Worm (Caenorhabditis elegans): ENCODE measurements around the gene srx-78.
A peak's percentile ranks its signal among the peaks of the same experiment; 100 is the strongest.

The srx-78 gene

ce11 chrV:15065837-15066348, 29.0 kb upstream of the srx-78 start, which contains the start of gene otub-1:
Gene otub-1 (plus strand): TSS chrV:15066298.
- TF ChIP-seq hmg-4 (GFP tag; optimal IDR thresholded peaks at IDR 0.05) (no peak), F13C5.2 (tag; optimal IDR thresholded peaks at IDR 0.05) (no peak), tbx-11 (GFP tag; IDR thresholded peaks at IDR 0.05) (no peak), ets-7 (tag; optimal IDR thresholded peaks at IDR 0.05) (no peak)

DNA sequence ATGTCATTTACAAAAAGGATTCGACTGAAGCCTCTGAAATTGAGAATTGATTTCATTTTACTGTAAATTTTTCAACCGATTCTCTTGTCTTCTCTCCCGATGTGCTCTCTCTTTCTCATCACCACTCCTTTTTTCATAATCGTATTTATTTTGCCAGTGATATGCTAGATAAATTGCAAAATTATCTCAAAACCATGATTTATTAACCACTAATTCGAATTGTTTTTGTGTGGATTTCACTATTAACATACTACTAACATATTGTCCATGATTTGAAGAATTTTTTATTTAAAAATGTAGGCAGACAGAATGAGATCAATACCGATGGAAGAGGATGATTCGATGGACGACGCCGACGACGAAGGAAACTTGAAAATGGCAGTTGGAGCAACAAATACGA, 27.7 kb upstream of the srx-78 start, which contains the start of gene C25D7.10:
C25D7.10 (plus strand) TSS at position 301 of the 400 bp plus-strand sequence.
- TF ChIP-seq ets-7 (tag; optimal IDR thresholded peaks at IDR 0.05), result no peak
- TF ChIP-seq hmbx-1 (tag; optimal IDR thresholded peaks at IDR 0.05), result no peak
- no peak for TF ChIP-seq flt-1 (GFP tag; IDR thresholded peaks at IDR 0.05)
- TF ChIP-seq pes-1 (GFP tag; IDR thresholded peaks at IDR 0.05), result no peak
- no peak for TF ChIP-seq ceh-36 (tag; optimal IDR thresholded peaks at IDR 0.05)
- no peak for TF ChIP-seq ama-1 (optimal IDR thresholded peaks at IDR 0.05)
- TF ChIP-seq F13C5.2 (tag; optimal IDR thresholded peaks at IDR 0.05), result no peak
- TF ChIP-seq hnd-1 (tag; optimal IDR thresholded peaks at IDR 0.05), result no peak
- TF ChIP-seq ceh-13 (GFP tag; optimal IDR thresholded peaks at IDR 0.05), result no peak
- TF ChIP-seq aly-1 (tag; optimal IDR thresholded peaks at IDR 0.05), result no peak

ce11 chrV:15068378-15068777, 26.5 kb upstream of the srx-78 start, which contains the start of gene dnj-3:
Gene dnj-3 (plus strand): TSS chrV:15068678.
- TF ChIP-seq scrt-1 (GFP tag; IDR thresholded peaks at IDR 0.05) (no peak), hnd-1 (tag; optimal IDR thresholded peaks at IDR 0.05) (no peak), ets-7 (tag; optimal IDR thresholded peaks at IDR 0.05) (no peak), hmbx-1 (tag; optimal IDR thresholded peaks at IDR 0.05) (no peak), tra-4 (tag; optimal IDR thresholded peaks at IDR 0.05) (no peak), B0310.2 (tag; optimal IDR thresholded peaks at IDR 0.05) (no peak), F13C5.2 (tag; optimal IDR thresholded peaks at IDR 0.05) (no peak), tbx-11 (GFP tag; IDR thresholded peaks at IDR 0.05) (no peak), aly-1 (tag; optimal IDR thresholded peaks at IDR 0.05) (no peak), hmg-4 (GFP tag; optimal IDR thresholded peaks at IDR 0.05) (no peak), tbx-37 (GFP tag; conservative IDR thresholded peaks at IDR 0.05) (no peak), ceh-36 (tag; optimal IDR thresholded peaks at IDR 0.05) (no peak), ceh-13 (GFP tag; optimal IDR thresholded peaks at IDR 0.05) (no peak), ama-1 (optimal IDR thresholded peaks at IDR 0.05) (no peak), sea-1 (GFP tag; conservative IDR thresholded peaks at IDR 0.05) (no peak), flt-1 (GFP tag; IDR thresholded peaks at IDR 0.05) (no peak), pes-1 (GFP tag; IDR thresholded peaks at IDR 0.05) (no peak)

ce11 chrV:15069435-15069985, 25.3 kb upstream of the srx-78 start:
- TF ChIP-seq ceh-13 (GFP tag; optimal IDR thresholded peaks at IDR 0.05), result no peak
- no peak for TF ChIP-seq B0310.2 (tag; optimal IDR thresholded peaks at IDR 0.05)
- no peak for TF ChIP-seq hnd-1 (tag; optimal IDR thresholded peaks at IDR 0.05)

- TF ChIP-seq aly-1 (tag; optimal IDR thresholded peaks at IDR 0.05) (peak; percentile 14), scrt-1 (GFP tag; IDR thresholded peaks at IDR 0.05) (no peak), sea-1 (GFP tag; conservative IDR thresholded peaks at IDR 0.05) (no peak), hmg-4 (GFP tag; optimal IDR thresholded peaks at IDR 0.05) (peak; percentile 53), ets-7 (tag; optimal IDR thresholded peaks at IDR 0.05) (no peak)
Measured at ce11 chrV:15071015-15071810, 23.6 kb upstream of the srx-78 start, which contains the start of gene unc-76. Gene unc-76 (plus strand): TSS chrV:15071760.

- 0 out of 2 replicates have a peak, but pooled peaks have one; percentile 24 for TF ChIP-seq tbx-11 (GFP tag; IDR thresholded peaks at IDR 0.05)
- no peak for TF ChIP-seq ceh-13 (GFP tag; optimal IDR thresholded peaks at IDR 0.05)
Measured at ce11 chrV:15072738-15073137, 22.1 kb upstream of the srx-78 start.

DNA sequence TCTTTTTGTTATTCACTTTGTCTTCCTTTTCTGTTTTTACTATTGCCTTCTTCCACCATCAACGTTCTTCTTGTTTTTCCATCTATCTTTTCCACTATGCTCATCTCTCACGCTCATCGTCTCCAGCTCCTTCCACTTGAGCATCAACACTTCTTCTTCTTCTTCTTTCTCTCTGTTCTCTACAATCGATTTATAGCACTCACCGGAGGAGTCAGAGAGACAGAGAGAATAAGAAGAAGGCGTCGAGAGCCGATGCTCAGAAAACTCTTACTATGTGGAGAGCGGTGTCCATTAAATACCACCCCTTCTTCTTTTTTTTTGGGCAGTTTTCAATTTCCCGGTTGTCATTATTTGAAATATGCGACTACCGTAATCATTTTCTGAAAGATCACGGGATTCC, 19.9 kb upstream of the srx-78 start:
- no peak for TF ChIP-seq tra-4 (tag; optimal IDR thresholded peaks at IDR 0.05)
- TF ChIP-seq B0310.2 (tag; optimal IDR thresholded peaks at IDR 0.05), result no peak
- TF ChIP-seq ceh-36 (tag; optimal IDR thresholded peaks at IDR 0.05), result no peak
- TF ChIP-seq hmbx-1 (tag; optimal IDR thresholded peaks at IDR 0.05), result no peak
- TF ChIP-seq hnd-1 (tag; optimal IDR thresholded peaks at IDR 0.05), result no peak
- TF ChIP-seq aly-1 (tag; optimal IDR thresholded peaks at IDR 0.05), result no peak
- TF ChIP-seq F13C5.2 (tag; optimal IDR thresholded peaks at IDR 0.05), result no peak
- TF ChIP-seq hmg-4 (GFP tag; optimal IDR thresholded peaks at IDR 0.05), result no peak
- TF ChIP-seq ama-1 (optimal IDR thresholded peaks at IDR 0.05), result no peak

ce11 chrV:15078560-15078959, 16.3 kb upstream of the srx-78 start:
- TF ChIP-seq ama-1 (optimal IDR thresholded peaks at IDR 0.05) (no peak), pes-1 (GFP tag; IDR thresholded peaks at IDR 0.05) (no peak), tbx-11 (GFP tag; IDR thresholded peaks at IDR 0.05) (no peak)

Data from whole organism, early embryonic.